Worm (Caenorhabditis elegans) whole organism, midembryonic: Measurements from ENCODE around the gene alh-13.

Experiments used
- T22C8.4 ChIP-seq: fragments of 200-800 bp; sonication (Bioruptor generic); IDR thresholded peaks from 2 replicates; pipeline ENCODE4 v1.3.6; 2022; ENCODE audit warnings: missing genetic modification characterization, missing compliant biosample characterization
- flt-1 ChIP-seq: fragments of 200-800 bp; sonication (Bioruptor generic); IDR thresholded peaks from 2 replicates; pipeline ENCODE4 v1.3.6; 2022; ENCODE audit warnings: missing genetic modification characterization, missing compliant biosample characterization
- ref-1 ChIP-seq: fragments of 200-800 bp; sonication (Bioruptor generic); conservative IDR thresholded peaks from 2 replicates; pipeline ENCODE4 v1.3.6; 2022; ENCODE audit warnings: missing genetic modification reagents, missing genetic modification characterization, missing compliant biosample characterization
- tab-1 ChIP-seq: fragments of 200-800 bp; sonication (Bioruptor generic); IDR thresholded peaks from 2 replicates; pipeline ENCODE4 v1.3.6; 2022; ENCODE audit warnings: missing genetic modification characterization, missing compliant biosample characterization
- ztf-23 ChIP-seq: fragments of 200-800 bp; sonication (Bioruptor generic); IDR thresholded peaks from 2 replicates; pipeline ENCODE4 v1.3.6; 2022; ENCODE audit warnings: missing genetic modification reagents, missing genetic modification characterization, missing compliant biosample characterization

- no peak for TF ChIP-seq tab-1 (GFP tag; lab: Robert Waterston, UW)
- TF ChIP-seq ref-1 (GFP tag; lab: Robert Waterston, UW), result no peak
- TF ChIP-seq ztf-23 (GFP tag; lab: Robert Waterston, UW), result no peak
- no peak for TF ChIP-seq T22C8.4 (GFP tag; lab: Robert Waterston, UW)
- TF ChIP-seq flt-1, result no peak
Observed at ce11 chrX:12825174-12825573, 43.0 kb downstream of the alh-13 start.
